Worm (Caenorhabditis elegans) whole organism, L1 larva: ENCODE measurements around the gene B0280.11.
A peak's percentile ranks its signal among the peaks of the same experiment; 100 is the strongest.

Source experiments
- aha-1 ChIP-seq: fragments of 150-350 bp; optimal IDR thresholded peaks from 2 replicates; lab custom pipeline; 2014; ENCODE audit warnings: missing biosample characterization, missing genetic modification characterization
- alr-1 ChIP-seq: fragments of 200-800 bp; sonication (Bioruptor generic); optimal IDR thresholded peaks from 2 replicates; lab custom pipeline; 2018; ENCODE audit warnings: borderline replicate concordance, mild to moderate bottlenecking, missing genetic modification characterization, missing compliant biosample characterization
- ama-1 ChIP-seq: fragments of 150-350 bp; optimal IDR thresholded peaks from 2 replicates; lab custom pipeline; 2014
- ceh-63 ChIP-seq: fragments of 200-800 bp; sonication (Bioruptor generic); optimal IDR thresholded peaks from 2 replicates; lab custom pipeline; 2018; ENCODE audit warnings: mild to moderate bottlenecking, missing genetic modification characterization, missing compliant biosample characterization
- ceh-8 ChIP-seq: fragments of 200-800 bp; sonication (Bioruptor generic); optimal IDR thresholded peaks from 2 replicates; lab custom pipeline; 2018; ENCODE audit warnings: mild to moderate bottlenecking, missing genetic modification characterization, moderate library complexity, missing compliant biosample characterization
- ceh-82 ChIP-seq, 3 experiments: fragments of 150-350 bp in 1 of 3; sonication (generic microtip) in 2 of 3; optimal IDR thresholded peaks; 2 replicates each; lab custom pipeline; 2014 to 2017; ENCODE audit warnings: missing biosample characterization in 3 of 3, missing genetic modification characterization in 3 of 3
- ceh-88 ChIP-seq: fragments of 200-800 bp; sonication (Bioruptor generic); IDR thresholded peaks from 2 replicates; pipeline ENCODE4 v1.3.6; 2022; ENCODE audit warnings: missing genetic modification characterization, missing compliant biosample characterization
- ceh-90 ChIP-seq: sonication (generic microtip); optimal IDR thresholded peaks from 2 replicates; lab custom pipeline; 2016; ENCODE audit warnings: missing genetic modification characterization, missing compliant biosample characterization
- ces-1 ChIP-seq: fragments of 150-350 bp; optimal IDR thresholded peaks from 2 replicates; lab custom pipeline; 2014; ENCODE audit warnings: missing biosample characterization, missing genetic modification reagents, missing genetic modification characterization
- dpl-1 ChIP-seq, 3 experiments: fragments of 150-350 bp in 2 of 3; sonication (generic microtip) in 1 of 3; optimal IDR thresholded peaks; 2 replicates each; lab custom pipeline; 2014 to 2017; ENCODE audit warnings: missing biosample characterization in 3 of 3, missing genetic modification characterization in 3 of 3, missing genetic modification reagents in 3 of 3
- dsc-1 ChIP-seq: sonication (generic microtip); optimal IDR thresholded peaks from 2 replicates; lab custom pipeline; 2016; ENCODE audit warnings: mild to moderate bottlenecking, missing genetic modification characterization, missing compliant biosample characterization
- efl-3 ChIP-seq: fragments of 200-800 bp; sonication (Bioruptor generic); optimal IDR thresholded peaks from 2 replicates; lab custom pipeline; 2018; ENCODE audit warnings: mild to moderate bottlenecking, missing genetic modification characterization, missing compliant biosample characterization
- egl-13 ChIP-seq: sonication (generic microtip); optimal IDR thresholded peaks from 2 replicates; lab custom pipeline; 2016; ENCODE audit warnings: missing genotype, missing genetic modification reagents, missing genetic modification characterization, missing compliant biosample characterization
- egl-27 ChIP-seq, 2 experiments: fragments of 150-350 bp in 1 of 2; sonication (generic microtip); optimal IDR thresholded peaks; 3 replicates each; lab custom pipeline; 2017 to 2018; ENCODE audit warnings: missing biosample characterization in 2 of 2, missing genetic modification characterization in 2 of 2, missing genetic modification reagents in 2 of 2
- elt-3 ChIP-seq, 6 experiments: fragments of 150-350 bp in 1 of 6; sonication (generic microtip); optimal IDR thresholded peaks; 2 replicates each; lab custom pipeline; 2017 to 2018; ENCODE audit warnings: missing biosample characterization in 6 of 6, missing genetic modification characterization in 6 of 6, inconsistent platforms in 1 of 6
- ets-5 ChIP-seq: fragments of 200-800 bp; sonication (Bioruptor generic); IDR thresholded peaks from 2 replicates; pipeline ENCODE4 v1.3.6; 2022; ENCODE audit warnings: missing genetic modification characterization, missing compliant biosample characterization
- fkh-10 ChIP-seq: sonication (generic microtip); optimal IDR thresholded peaks from 2 replicates; lab custom pipeline; 2017; ENCODE audit warnings: missing biosample characterization, missing genetic modification reagents, missing genetic modification characterization
- fkh-4 ChIP-seq: sonication (generic microtip); optimal IDR thresholded peaks from 2 replicates; lab custom pipeline; 2016; ENCODE audit warnings: missing compliant biosample characterization, missing genetic modification characterization, borderline replicate concordance
- fkh-8 ChIP-seq: sonication (generic microtip); optimal IDR thresholded peaks from 2 replicates; lab custom pipeline; 2016; ENCODE audit warnings: mild to moderate bottlenecking, missing genetic modification characterization, missing compliant biosample characterization
- fos-1 ChIP-seq: fragments of 150-350 bp; optimal IDR thresholded peaks from 2 replicates; lab custom pipeline; 2014; ENCODE audit warnings: missing biosample characterization, missing genetic modification characterization
- hlh-4 ChIP-seq: sonication (generic microtip); optimal IDR thresholded peaks from 2 replicates; lab custom pipeline; 2016; ENCODE audit warnings: mild to moderate bottlenecking, missing genetic modification characterization, missing compliant biosample characterization
- hpl-2 ChIP-seq: fragments of 150-350 bp; optimal IDR thresholded peaks from 2 replicates; lab custom pipeline; 2014; ENCODE audit warnings: missing biosample characterization, missing genetic modification reagents, missing genetic modification characterization
- lin-13 ChIP-seq: fragments of 150-350 bp; optimal IDR thresholded peaks from 2 replicates; lab custom pipeline; 2014; ENCODE audit warnings: missing biosample characterization, missing genetic modification reagents, missing genetic modification characterization
- lin-14 ChIP-seq: fragments of 200-800 bp; sonication (Bioruptor generic); optimal IDR thresholded peaks from 2 replicates; lab custom pipeline; 2018; ENCODE audit warnings: mild to moderate bottlenecking, missing genetic modification characterization, moderate library complexity, missing compliant biosample characterization
- lsy-2 ChIP-seq, 2 experiments: fragments of 150-350 bp; optimal IDR thresholded peaks; 2 replicates each; lab custom pipeline; 2014; ENCODE audit warnings: missing biosample characterization in 2 of 2, missing genetic modification characterization in 2 of 2
- mep-1 ChIP-seq: fragments of 150-350 bp; optimal IDR thresholded peaks from 2 replicates; lab custom pipeline; 2014; ENCODE audit warnings: missing biosample characterization, missing genetic modification characterization
- nhr-12 ChIP-seq: sonication (generic microtip); optimal IDR thresholded peaks from 2 replicates; lab custom pipeline; 2017; ENCODE audit warnings: missing biosample characterization, missing genetic modification characterization
- nhr-20 ChIP-seq: sonication (generic microtip); optimal IDR thresholded peaks from 2 replicates; lab custom pipeline; 2016; ENCODE audit warnings: mild to moderate bottlenecking, missing genetic modification characterization, missing compliant biosample characterization
- nhr-237 ChIP-seq: fragments of 150-350 bp; optimal IDR thresholded peaks from 2 replicates; lab custom pipeline; 2014; ENCODE audit warnings: missing biosample characterization, missing genetic modification characterization
- nhr-28 ChIP-seq: fragments of 150-350 bp; optimal IDR thresholded peaks from 2 replicates; lab custom pipeline; 2014; ENCODE audit warnings: missing biosample characterization, missing genetic modification characterization
- nhr-47 ChIP-seq: sonication (generic microtip); optimal IDR thresholded peaks from 2 replicates; lab custom pipeline; 2016; ENCODE audit warnings: mild to moderate bottlenecking, missing genetic modification characterization, moderate library complexity, missing compliant biosample characterization
- nhr-71 ChIP-seq: sonication (generic microtip); optimal IDR thresholded peaks from 2 replicates; lab custom pipeline; 2016; ENCODE audit warnings: mild to moderate bottlenecking, missing genetic modification characterization, moderate library complexity, missing compliant biosample characterization
- nhr-85 ChIP-seq: sonication (generic microtip); peaks from one replicate; lab custom pipeline; 2016; ENCODE audit warnings: missing genetic modification characterization, inconsistent platforms, missing compliant biosample characterization
- nhr-90 ChIP-seq: sonication (generic microtip); optimal IDR thresholded peaks from 2 replicates; lab custom pipeline; 2016; ENCODE audit warnings: mild to moderate bottlenecking, missing genetic modification characterization, missing compliant biosample characterization; ENCODE audit not compliant: poor library complexity
- pag-3 ChIP-seq: sonication (generic microtip); optimal IDR thresholded peaks from 2 replicates; lab custom pipeline; 2017; ENCODE audit warnings: missing genetic modification characterization, mild to moderate bottlenecking, missing compliant biosample characterization, antibody characterized with exemption, borderline replicate concordance; ENCODE audit not compliant: insufficient read depth
- pqm-1 ChIP-seq: sonication (generic microtip); optimal IDR thresholded peaks from 3 replicates; lab custom pipeline; 2017; ENCODE audit warnings: missing biosample characterization, missing genetic modification characterization
- snpc-4 ChIP-seq: fragments of 150-350 bp; optimal IDR thresholded peaks from 2 replicates; lab custom pipeline; 2014; ENCODE audit warnings: missing biosample characterization, missing genetic modification characterization
- snu-23 ChIP-seq: sonication (generic microtip); optimal IDR thresholded peaks from 2 replicates; lab custom pipeline; 2016; ENCODE audit warnings: missing genetic modification characterization, missing compliant biosample characterization
- sptf-1 ChIP-seq: fragments of 150-350 bp; optimal IDR thresholded peaks from 2 replicates; lab custom pipeline; 2014; ENCODE audit warnings: missing biosample characterization, missing genetic modification characterization
- swsn-7 ChIP-seq: sonication (generic microtip); optimal IDR thresholded peaks from 2 replicates; lab custom pipeline; 2016; ENCODE audit warnings: missing genetic modification characterization, missing compliant biosample characterization
- tbx-2 ChIP-seq: sonication (generic microtip); optimal IDR thresholded peaks from 2 replicates; lab custom pipeline; 2016; ENCODE audit warnings: missing genetic modification characterization, missing compliant biosample characterization
- unc-130 ChIP-seq: fragments of 150-350 bp; optimal IDR thresholded peaks from 2 replicates; lab custom pipeline; 2017; ENCODE audit warnings: missing biosample characterization, missing genetic modification characterization, inconsistent platforms
- unc-30 ChIP-seq: sonication (generic microtip); optimal IDR thresholded peaks from 2 replicates; lab custom pipeline; 2017; ENCODE audit warnings: missing biosample characterization, missing genetic modification characterization
- unc-62 ChIP-seq: fragments of 150-350 bp; optimal IDR thresholded peaks from 2 replicates; lab custom pipeline; 2014; ENCODE audit warnings: missing biosample characterization, missing genetic modification reagents, missing genetic modification characterization
- unc-98 ChIP-seq: fragments of 200-800 bp; sonication (Bioruptor generic); IDR thresholded peaks from 2 replicates; pipeline ENCODE4 v1.3.6; 2022; ENCODE audit warnings: missing genetic modification characterization, missing compliant biosample characterization
- zip-4 ChIP-seq: fragments of 200-800 bp; sonication (Bioruptor generic); optimal IDR thresholded peaks from 2 replicates; lab custom pipeline; 2018; ENCODE audit warnings: mild to moderate bottlenecking, missing genetic modification characterization, moderate library complexity, missing compliant biosample characterization
- ztf-4 ChIP-seq: fragments of 150-350 bp; optimal IDR thresholded peaks from 2 replicates; lab custom pipeline; 2014; ENCODE audit warnings: missing biosample characterization, missing genetic modification characterization

Gene B0280.11

ce11 chrIII:7180613-7181012 is 42.5 kb upstream of the B0280.11 start, which contains the start of gene ndab-2:
TSS of gene ndab-2 (plus strand) at chrIII:7180752.
- peak; percentile 41 for TF ChIP-seq ama-1 (lab: Kevin White, UChicago)
- TF ChIP-seq nhr-90 (tag; lab: Kevin White, UChicago) = peak; percentile 5
- no peak for TF ChIP-seq dpl-1 (GFP tag; optimal IDR thresholded peaks at IDR 0.05; lab: Kevin White, UChicago)
- TF ChIP-seq nhr-47 = peak; percentile 18
- no peak for TF ChIP-seq unc-98 (GFP tag; lab: Robert Waterston, UW)
- TF ChIP-seq nhr-20 (tag; lab: Kevin White, UChicago) = no peak
- TF ChIP-seq efl-3 (GFP tag; lab: Kevin White, UChicago) = no peak
- no peak for TF ChIP-seq ceh-82 (tag; optimal IDR thresholded peaks at IDR 0.05; lab: Kevin White, UChicago)
- no peak for TF ChIP-seq unc-62
- TF ChIP-seq dsc-1 (tag; lab: Kevin White, UChicago) = no peak
- no peak for TF ChIP-seq pag-3
- TF ChIP-seq lsy-2 (tag; optimal IDR thresholded peaks at IDR 0.05; lab: Kevin White, UChicago) = peak in 1 of 2 experiments; percentile 28
- no peak for TF ChIP-seq lin-13 (GFP tag; lab: Kevin White, UChicago)
- TF ChIP-seq snu-23 (GFP tag; lab: Kevin White, UChicago) = no peak
- TF ChIP-seq fkh-8 = no peak
- TF ChIP-seq alr-1 (tag; lab: Kevin White, UChicago) = no peak
- TF ChIP-seq nhr-28 (tag; lab: Kevin White, UChicago) = no peak

- TF ChIP-seq ceh-88 (peak; percentile 68), lin-14 (GFP tag; lab: Kevin White, UChicago) (peak; percentile 92), tbx-2 (tag; lab: Kevin White, UChicago) (peak; percentile 87), nhr-71 (peak; percentile 93), nhr-237 (tag; lab: Kevin White, UChicago) (peak; percentile 74), fos-1 (tag; lab: Kevin White, UChicago) (peak; percentile 84), hpl-2 (peak; percentile 78), hlh-4 (no peak), snpc-4 (tag; lab: Kevin White, UChicago) (peak; percentile 82), nhr-28 (tag; lab: Kevin White, UChicago) (no peak), ceh-90 (peak; percentile 34), fkh-10 (peak; percentile 66), pag-3 (no peak), lsy-2 (tag; optimal IDR thresholded peaks at IDR 0.05; lab: Kevin White, UChicago) (peak; percentile 95 to 96), egl-13 (tag; lab: Kevin White, UChicago) (peak; percentile 71), snu-23 (GFP tag; lab: Kevin White, UChicago) (peak; percentile 95), ztf-4 (tag; lab: Kevin White, UChicago) (peak; percentile 67), unc-62 (no peak), ets-5 (GFP tag; lab: Robert Waterston, UW) (no peak), alr-1 (tag; lab: Kevin White, UChicago) (no peak), mep-1 (tag; lab: Kevin White, UChicago) (peak; percentile 96), pqm-1 (tag; lab: Kevin White, UChicago) (no peak), fkh-4 (peak; percentile 40), swsn-7 (tag; lab: Kevin White, UChicago) (peak; percentile 92), ceh-63 (GFP tag; lab: Kevin White, UChicago) (no peak), ces-1 (no peak), unc-30 (no peak), unc-130 (tag; lab: Kevin White, UChicago) (peak; percentile 96), sptf-1 (tag; lab: Kevin White, UChicago) (no peak), nhr-85 (peak; percentile 94), ceh-8 (peak; percentile 67), nhr-12 (tag; lab: Kevin White, UChicago) (no peak), ceh-82 (tag; optimal IDR thresholded peaks at IDR 0.05; lab: Kevin White, UChicago) (peak; percentile 88 to 90 (median 89)), elt-3 (tag; optimal IDR thresholded peaks at IDR 0.05; lab: Kevin White, UChicago) (peak in 3 of 6 experiments; percentile 76 to 94 (median 88)), lin-13 (GFP tag; lab: Kevin White, UChicago) (peak; percentile 87), zip-4 (GFP tag; lab: Kevin White, UChicago) (peak; percentile 66), egl-27 (tag; optimal IDR thresholded peaks at IDR 0.05; lab: Kevin White, UChicago) (peak in 1 of 2 experiments; percentile 59), aha-1 (tag; lab: Kevin White, UChicago) (peak; percentile 77), unc-98 (GFP tag; lab: Robert Waterston, UW) (no peak)
These were observed 41.6 kb upstream of the B0280.11 start, which contains the start of the genes rps-14 and rpl-36 for ce11 chrIII:7179538-7180301. TSS of gene rps-14 (minus strand) at chrIII:7179588. TSS of gene rpl-36 (plus strand) at chrIII:7180251.
